Worm (Caenorhabditis elegans): ENCODE results near the gene akap-1.

DNA sequence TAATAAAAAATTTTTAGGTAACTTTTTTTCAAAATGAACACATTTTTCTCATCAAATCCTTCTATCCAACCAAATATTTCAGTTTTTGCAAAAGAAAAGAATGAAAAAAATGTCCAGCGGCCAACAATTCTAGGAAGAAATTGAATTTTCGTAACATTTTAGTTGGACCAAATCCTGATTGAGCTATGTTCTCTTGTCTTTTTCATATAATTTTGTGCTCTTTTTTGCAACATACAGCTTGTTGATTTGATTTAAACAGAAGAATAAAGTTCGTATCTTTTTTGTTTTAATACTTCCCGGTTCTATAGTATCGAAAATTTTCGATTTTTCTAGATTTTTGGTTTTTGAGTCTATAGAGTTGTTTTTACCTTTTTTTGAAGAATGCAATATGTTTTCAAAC is 46.2 kb downstream of the akap-1 start:
- TF ChIP-seq elt-3 (tag; optimal IDR thresholded peaks at IDR 0.05), result no peak
- TF ChIP-seq ztf-4 (tag; optimal IDR thresholded peaks at IDR 0.05), result no peak
